Worm (Caenorhabditis elegans): Measurements from ENCODE around the gene degl-2.

DNA sequence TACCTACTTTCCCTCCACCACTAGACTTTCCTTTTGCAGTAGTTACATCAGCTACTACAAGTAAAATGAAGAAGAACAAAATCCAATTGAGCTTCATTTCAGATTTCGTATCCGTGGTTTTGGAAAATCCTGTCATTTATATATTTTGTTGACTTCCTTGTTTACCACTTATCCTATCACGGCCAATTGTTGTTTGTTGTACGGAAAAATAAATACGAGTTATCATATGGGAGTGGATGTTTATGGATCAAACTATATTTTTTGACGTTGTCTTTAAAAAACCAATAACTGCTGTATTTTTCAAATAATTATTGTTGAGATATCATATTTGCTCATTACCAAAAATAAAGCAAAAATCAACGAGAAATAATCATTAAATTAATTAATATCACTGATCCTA, 20.0 kb upstream of the degl-2 start, which contains the start of gene W09C2.9:
- TF ChIP-seq nhr-237 (tag; optimal IDR thresholded peaks at IDR 0.05) (no peak), mdl-1 (tag; optimal IDR thresholded peaks at IDR 0.05) (no peak), aly-2 (tag; optimal IDR thresholded peaks at IDR 0.05) (no peak), fkh-10 (GFP tag; optimal IDR thresholded peaks at IDR 0.05) (no peak), R02D3.7 (tag; optimal IDR thresholded peaks at IDR 0.05) (no peak), pha-4 (GFP tag; IDR thresholded peaks at IDR 0.05) (no peak), pha-4 (tag; optimal IDR thresholded peaks at IDR 0.05) (no peak), lsy-2 (tag; optimal IDR thresholded peaks at IDR 0.05) (no peak), egl-27 (tag; optimal IDR thresholded peaks at IDR 0.05) (no peak), ama-1 (optimal IDR thresholded peaks at IDR 0.05) (no peak), spr-3 (GFP tag; optimal IDR thresholded peaks at IDR 0.05) (no peak), zag-1 (tag; optimal IDR thresholded peaks at IDR 0.05) (no peak)

All from whole organism, L4 larva.